Fruit fly (Drosophila melanogaster) S2 (cell line): Measurements from ENCODE around the gene CG5646.

Experiments
- CG8478 ChIP-seq: fragments of >200 bp; optimal IDR thresholded peaks from 2 replicates; lab custom pipeline; 2018
- CTCF ChIP-seq, 2 experiments: fragments of >200 bp; optimal IDR thresholded peaks; 2 replicates each; lab custom pipeline; 2018

CG5646 gene

dm6 chr3R:27582634-27583181 lies 21.6 kb upstream of the CG5646 start, which contains the start of gene pins:
TSS of gene pins (plus strand) at chr3R:27582840.
- TF ChIP-seq CG8478 (no peak), CTCF (optimal IDR thresholded peaks at IDR 0.05; lab: Kevin White, UChicago) (no peak)

DNA sequence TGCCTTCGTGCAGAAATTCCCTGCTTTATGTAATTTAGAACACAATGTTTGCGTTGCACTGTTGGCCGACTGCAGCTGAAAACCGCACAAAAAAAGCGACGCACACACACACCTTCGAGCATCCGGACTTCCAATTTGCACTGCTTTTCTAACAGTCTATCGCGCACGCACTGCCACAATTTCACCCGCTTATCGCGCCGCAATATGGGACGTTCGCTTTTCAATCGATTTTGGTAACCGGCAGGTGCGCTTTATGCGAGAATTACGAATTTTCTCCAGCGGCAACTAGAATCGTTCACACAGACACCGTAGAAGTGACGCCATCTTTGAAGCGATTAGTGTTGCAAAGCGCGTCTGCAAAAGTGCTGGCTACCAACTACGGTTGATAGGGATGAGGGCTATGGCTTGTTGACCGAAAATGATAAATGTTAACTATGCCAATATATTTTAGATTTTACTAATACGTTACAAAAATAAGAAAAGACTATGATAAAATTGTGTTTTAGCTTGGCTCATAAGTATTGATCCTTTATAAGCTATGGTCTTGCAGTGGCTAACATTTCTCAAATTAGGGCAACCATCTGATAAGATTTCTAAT lies 20.9 kb upstream of the CG5646 start, which contains the start of gene wdb:
Gene wdb, minus strand, starts transcription at position 352 of the 598 bp plus-strand sequence.
- no peak for TF ChIP-seq CTCF (optimal IDR thresholded peaks at IDR 0.05; lab: Kevin White, UChicago)
- no peak for TF ChIP-seq CG8478

DNA sequence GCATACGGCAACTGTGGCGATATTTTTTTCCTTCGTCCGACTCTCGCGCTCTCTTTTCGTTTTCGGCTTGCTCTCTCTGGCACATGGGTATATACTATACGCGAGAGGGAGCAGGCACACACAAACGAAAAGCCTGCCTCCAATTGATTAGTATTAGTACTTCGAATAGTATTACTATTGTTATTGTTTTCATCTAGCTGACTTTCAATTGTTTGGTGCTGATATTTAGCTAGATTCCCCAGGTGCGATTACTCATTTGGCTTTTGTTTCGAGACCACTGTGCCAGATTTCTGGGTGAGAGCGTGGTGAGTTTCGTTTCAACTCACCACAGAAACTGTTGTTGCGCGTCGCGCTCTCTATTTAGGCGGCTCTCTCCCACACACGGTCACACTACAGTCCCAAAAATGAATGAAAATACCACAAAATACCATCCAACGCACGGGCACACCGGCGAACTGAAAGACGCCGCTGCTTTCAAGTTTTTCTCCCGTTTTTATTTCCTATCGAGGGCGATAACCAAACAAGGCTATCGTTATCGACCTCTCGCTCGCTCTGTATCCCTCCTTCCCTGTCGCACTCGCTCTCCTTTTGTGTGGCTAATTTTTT lies 20.2 kb upstream of the CG5646 start:
- no peak for TF ChIP-seq CG8478
- peak; percentile 45 to 62 for TF ChIP-seq CTCF (optimal IDR thresholded peaks at IDR 0.05; lab: Kevin White, UChicago)

DNA sequence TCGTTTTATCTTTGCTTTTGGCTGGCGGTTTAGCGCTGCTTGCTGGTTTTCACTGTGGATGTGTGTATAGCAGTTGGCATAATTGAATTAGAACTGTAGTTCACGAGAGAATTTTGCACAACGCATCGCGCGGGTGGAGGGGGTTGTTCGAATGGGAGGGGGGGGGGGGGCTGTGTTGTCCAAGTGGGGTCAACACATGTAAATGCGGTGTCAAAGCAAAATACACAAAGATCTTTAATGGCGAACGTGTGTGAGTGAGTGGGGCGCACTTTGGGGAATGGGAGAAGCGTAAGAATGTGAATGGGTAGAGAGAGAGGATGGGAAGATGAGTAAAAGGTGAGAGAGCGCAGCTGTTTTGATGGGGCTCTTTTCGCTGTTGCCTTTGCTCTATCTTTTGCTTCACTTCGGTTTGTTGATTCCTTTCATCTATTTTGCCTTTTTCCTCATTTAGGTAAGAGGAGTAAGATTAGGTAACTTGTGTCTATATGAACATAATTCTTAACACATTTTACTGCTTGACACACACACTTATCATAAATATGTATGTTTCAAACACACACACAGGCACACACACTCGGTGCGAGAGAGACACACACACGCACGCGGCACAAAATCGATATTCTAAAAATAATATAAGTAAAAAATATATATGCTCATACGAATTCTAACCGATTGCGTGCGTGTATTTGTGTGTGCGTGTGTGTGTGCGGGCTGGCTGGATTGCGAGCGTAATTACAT lies 19.3 kb upstream of the CG5646 start:
- TF ChIP-seq CTCF (optimal IDR thresholded peaks at IDR 0.05; lab: Kevin White, UChicago): no peak
- TF ChIP-seq CG8478: no peak

dm6 chr3R:27579422-27579821 lies 18.3 kb upstream of the CG5646 start:
- no peak for TF ChIP-seq CG8478
- TF ChIP-seq CTCF (optimal IDR thresholded peaks at IDR 0.05; lab: Kevin White, UChicago): no peak

DNA sequence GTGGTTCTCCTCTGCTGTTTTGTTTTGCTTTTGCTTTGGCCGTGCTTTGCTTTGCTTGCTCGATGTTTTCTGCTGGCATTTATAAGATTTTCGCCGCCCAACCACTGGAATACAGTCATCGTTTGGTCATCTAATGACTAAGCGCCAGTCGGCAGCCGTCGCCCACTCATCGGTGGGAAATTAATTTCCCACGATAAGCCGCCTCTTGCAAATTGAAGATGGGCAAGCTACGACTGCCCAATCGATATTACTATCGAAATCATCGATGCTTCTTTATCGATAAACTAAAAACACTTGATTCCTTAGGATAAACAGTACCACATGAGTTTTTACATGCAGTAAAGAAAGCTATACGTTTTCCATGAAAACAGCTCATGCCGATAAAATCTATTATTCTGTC lies 9.6 kb upstream of the CG5646 start:
- no peak for TF ChIP-seq CG8478
- TF ChIP-seq CTCF (optimal IDR thresholded peaks at IDR 0.05; lab: Kevin White, UChicago): no peak

dm6 chr3R:27569706-27570105 lies 8.6 kb upstream of the CG5646 start:
- TF ChIP-seq CG8478 (no peak), CTCF (optimal IDR thresholded peaks at IDR 0.05; lab: Kevin White, UChicago) (no peak)

DNA sequence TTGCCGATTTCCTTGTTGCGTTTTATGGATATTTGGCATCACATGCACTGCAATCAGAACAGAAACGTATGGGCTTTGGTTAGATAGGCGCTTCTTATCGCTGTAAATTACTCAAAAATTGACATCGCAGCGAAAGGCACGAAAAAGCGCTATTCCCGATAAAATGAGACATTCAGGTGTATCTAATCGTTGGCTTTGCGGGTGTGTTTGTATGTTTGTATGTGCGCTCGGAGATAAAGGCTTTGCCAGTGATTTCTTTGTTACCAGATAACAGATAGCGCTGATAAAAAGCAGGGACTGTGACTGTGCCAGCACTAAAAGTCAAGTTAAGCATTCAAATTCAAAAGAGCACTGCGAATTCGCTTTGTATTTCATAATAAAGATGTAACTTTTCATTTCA lies 7.4 kb upstream of the CG5646 start:
- TF ChIP-seq CG8478: no peak
- no peak for TF ChIP-seq CTCF (optimal IDR thresholded peaks at IDR 0.05; lab: Kevin White, UChicago)

dm6 chr3R:27558660-27559319 lies 2.3 kb downstream of the CG5646 start, which contains the start of gene Klp98A:
TSS of gene Klp98A (minus strand) at chr3R:27559145.
- TF ChIP-seq CTCF (optimal IDR thresholded peaks at IDR 0.05; lab: Kevin White, UChicago): peak; percentile 55 to 56
- no peak for TF ChIP-seq CG8478

DNA sequence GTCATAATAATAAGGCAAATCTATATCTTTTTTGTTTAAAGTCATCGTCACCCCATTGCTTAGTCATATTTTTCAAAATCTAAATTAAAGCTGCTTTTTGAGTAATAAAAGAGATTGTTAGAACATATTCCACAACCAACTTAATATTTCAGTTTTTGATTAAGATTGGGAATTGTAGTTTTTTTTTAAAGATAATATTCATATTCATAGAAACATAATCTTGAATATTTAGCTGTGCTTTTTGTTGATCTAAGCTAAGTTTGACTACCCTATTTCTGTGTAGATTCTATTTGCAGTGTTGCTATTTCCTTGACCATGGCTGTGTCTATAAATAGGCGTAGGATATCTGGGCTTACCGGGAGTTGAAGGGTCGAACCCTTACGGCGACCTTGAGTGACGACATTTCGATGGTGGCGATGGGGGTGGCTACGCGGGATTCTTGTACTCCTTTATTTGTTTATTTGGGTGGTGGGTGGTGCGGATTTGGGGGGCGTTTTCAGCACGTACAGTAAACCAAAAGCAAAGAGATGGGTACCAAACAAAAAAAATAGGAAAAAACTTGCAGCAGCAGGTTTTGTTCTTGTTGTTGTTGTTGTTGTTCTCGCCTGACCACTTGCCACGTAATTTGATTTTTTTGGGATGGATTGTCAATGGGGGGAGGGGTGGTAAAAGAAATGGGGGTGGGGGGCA lies 3.0 kb downstream of the CG5646 start:
- no peak for TF ChIP-seq CG8478
- no peak for TF ChIP-seq CTCF (optimal IDR thresholded peaks at IDR 0.05; lab: Kevin White, UChicago)

- TF ChIP-seq CG8478: no peak
- TF ChIP-seq CTCF (optimal IDR thresholded peaks at IDR 0.05; lab: Kevin White, UChicago): no peak
These were observed 4.1 kb downstream of the CG5646 start for dm6 chr3R:27556972-27557371.

- TF ChIP-seq CTCF (optimal IDR thresholded peaks at IDR 0.05; lab: Kevin White, UChicago): no peak
- no peak for TF ChIP-seq CG8478
These were observed 4.7 kb downstream of the CG5646 start for dm6 chr3R:27556466-27556865.

dm6 chr3R:27555853-27556252 lies 5.3 kb downstream of the CG5646 start:
- no peak for TF ChIP-seq CG8478
- TF ChIP-seq CTCF (optimal IDR thresholded peaks at IDR 0.05; lab: Kevin White, UChicago): no peak

DNA sequence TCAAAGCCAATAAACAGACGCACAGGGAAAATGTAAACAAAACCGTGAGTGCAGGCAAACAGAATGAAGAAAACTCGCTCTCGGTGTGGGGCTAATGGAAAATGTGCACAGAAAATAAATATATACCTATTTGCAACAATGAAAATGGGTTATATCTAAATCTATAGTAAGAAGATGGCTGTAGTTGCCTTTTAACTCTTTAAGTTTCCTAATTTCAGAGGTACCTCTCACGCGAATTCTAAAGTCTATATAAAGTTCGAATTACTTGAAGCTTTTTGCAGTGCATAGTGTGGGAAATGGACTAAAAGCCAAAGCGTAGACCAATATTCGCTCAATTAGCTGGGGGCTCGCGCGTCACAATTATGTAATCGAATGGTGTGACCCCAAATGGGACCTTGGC lies 6.2 kb downstream of the CG5646 start:
- no peak for TF ChIP-seq CTCF (optimal IDR thresholded peaks at IDR 0.05; lab: Kevin White, UChicago)
- TF ChIP-seq CG8478: no peak

- TF ChIP-seq CG8478: no peak
- TF ChIP-seq CTCF (optimal IDR thresholded peaks at IDR 0.05; lab: Kevin White, UChicago): no peak
These were observed 7.2 kb downstream of the CG5646 start for dm6 chr3R:27553921-27554320.
